Fruit fly (Drosophila melanogaster) whole organism, embryonic: ENCODE results near the gene Vsp37A.

ENCODE experiments used
- C15 ChIP-seq: fragments of 200-800 bp; sonication (Bioruptor generic); IDR thresholded peaks from 3 replicates; pipeline ENCODE4 v1.3.6; 2022; ENCODE audit warnings: missing biosample characterization, missing genetic modification characterization
- CG11560 ChIP-seq: fragments of 200-800 bp; sonication (Bioruptor generic); IDR thresholded peaks from 3 replicates; pipeline ENCODE4 v1.3.6; 2022; ENCODE audit warnings: missing biosample characterization, missing genetic modification characterization
- CG12391 ChIP-seq: fragments of 200-800 bp; sonication (Bioruptor generic); optimal IDR thresholded peaks from 3 replicates; lab custom pipeline; 2018; ENCODE audit warnings: missing biosample characterization, mild to moderate bottlenecking, missing genetic modification characterization, moderate library complexity
- CG13624 ChIP-seq: fragments of 200-800 bp; sonication (Bioruptor generic); optimal IDR thresholded peaks from 2 replicates; lab custom pipeline; 2016; ENCODE audit warnings: missing biosample characterization, missing genetic modification characterization
- CG14441 ChIP-seq: fragments of 200-800 bp; sonication (Bioruptor generic); IDR thresholded peaks from 2 replicates; pipeline ENCODE4 v1.3.6; 2022; ENCODE audit warnings: missing biosample characterization, missing genetic modification characterization
- CG15011 ChIP-seq: fragments of 200-800 bp; sonication (Bioruptor generic); optimal IDR thresholded peaks from 3 replicates; lab custom pipeline; 2018; ENCODE audit warnings: missing biosample characterization, mild to moderate bottlenecking, missing genetic modification characterization
- CG15514 ChIP-seq: fragments of 200-800 bp; sonication (Bioruptor generic); optimal IDR thresholded peaks from 3 replicates; lab custom pipeline; 2017; ENCODE audit warnings: missing biosample characterization, missing genetic modification characterization, mild to moderate bottlenecking, moderate library complexity, missing genetic modification reagents
- CG17328 ChIP-seq: fragments of 200-800 bp; sonication (Bioruptor generic); IDR thresholded peaks from 2 replicates; pipeline ENCODE4 v1.3.6; 2022; ENCODE audit warnings: missing biosample characterization, missing genetic modification characterization
- CG17802 ChIP-seq: fragments of 200-800 bp; sonication (Bioruptor generic); optimal IDR thresholded peaks from 2 replicates; lab custom pipeline; 2018; ENCODE audit warnings: missing biosample characterization, mild to moderate bottlenecking, missing genetic modification characterization, moderate library complexity
- CG17829 ChIP-seq: fragments of 200-800 bp; optimal IDR thresholded peaks from 2 replicates; lab custom pipeline; 2019; ENCODE audit warnings: missing biosample characterization, mild to moderate bottlenecking, missing genetic modification characterization, moderate library complexity
- CG30403 ChIP-seq: fragments of 200-800 bp; sonication (Bioruptor generic); optimal IDR thresholded peaks from 3 replicates; lab custom pipeline; 2016; ENCODE audit warnings: missing biosample characterization, missing genetic modification characterization
- CG3847 ChIP-seq: fragments of 200-800 bp; sonication (Bioruptor generic); IDR thresholded peaks from 2 replicates; pipeline ENCODE4 v1.3.6; 2022; ENCODE audit warnings: missing biosample characterization, missing genetic modification characterization
- CG3995 ChIP-seq: fragments of 200-800 bp; sonication (Bioruptor generic); optimal IDR thresholded peaks from 3 replicates; lab custom pipeline; 2016; ENCODE audit warnings: missing biosample characterization, missing genetic modification characterization
- CG6689 ChIP-seq: fragments of 200-800 bp; sonication (Bioruptor generic); IDR thresholded peaks from 2 replicates; pipeline ENCODE4 v1.3.6; 2022; ENCODE audit warnings: missing biosample characterization, missing genetic modification characterization
- CG7963 ChIP-seq: fragments of 200-800 bp; sonication (Bioruptor generic); IDR thresholded peaks from 3 replicates; pipeline ENCODE4 v1.3.6; 2022; ENCODE audit warnings: missing biosample characterization, missing genetic modification characterization; ENCODE audit not compliant: partially characterized antibody
- CG8281 ChIP-seq: fragments of 200-800 bp; sonication (Bioruptor generic); optimal IDR thresholded peaks from 2 replicates; lab custom pipeline; 2018; ENCODE audit warnings: missing biosample characterization, mild to moderate bottlenecking, missing genetic modification characterization, moderate library complexity
- CHES-1-like ChIP-seq: fragments of 200-800 bp; sonication (Bioruptor generic); optimal IDR thresholded peaks from 2 replicates; lab custom pipeline; 2016; ENCODE audit warnings: missing biosample characterization, missing genetic modification characterization
- CkIIα-i1 ChIP-seq: fragments of 200-800 bp; sonication (Bioruptor generic); IDR thresholded peaks from 2 replicates; pipeline ENCODE4 v1.3.6; 2022; ENCODE audit warnings: missing biosample characterization, missing genetic modification characterization
- Dref ChIP-seq: fragments of 200-800 bp; sonication (Bioruptor generic); IDR thresholded peaks from 2 replicates; pipeline ENCODE4 v1.3.6; 2022; ENCODE audit warnings: missing biosample characterization, missing genetic modification characterization
- HmgD ChIP-seq: fragments of 200-800 bp; sonication (Bioruptor generic); optimal IDR thresholded peaks from 3 replicates; lab custom pipeline; 2016; ENCODE audit warnings: missing biosample characterization, missing genetic modification characterization
- MESR4 ChIP-seq: fragments of 200-800 bp; sonication (Bioruptor generic); optimal IDR thresholded peaks from 2 replicates; lab custom pipeline; 2018; ENCODE audit warnings: missing biosample characterization, mild to moderate bottlenecking, missing genetic modification characterization, moderate library complexity
- Med ChIP-seq: fragments of 200-800 bp; sonication (Bioruptor generic); peaks from one replicate; lab custom pipeline; 2016; ENCODE audit warnings: missing biosample characterization, missing genetic modification characterization, mild to moderate bottlenecking, inconsistent platforms, moderate library complexity
- NfI ChIP-seq: fragments of 200-800 bp; sonication (Bioruptor generic); optimal IDR thresholded peaks from 3 replicates; lab custom pipeline; 2018; ENCODE audit warnings: missing biosample characterization, mild to moderate bottlenecking, missing genetic modification characterization, moderate library complexity
- Pdp1 ChIP-seq, 2 experiments: fragments of 200-800 bp; sonication (Bioruptor generic); optimal IDR thresholded peaks; 3 replicates each; lab custom pipeline; 2016; ENCODE audit warnings: missing biosample characterization in 2 of 2, missing genetic modification characterization in 2 of 2, mild to moderate bottlenecking in 1 of 2, moderate library complexity in 1 of 2
- Rx ChIP-seq: fragments of 200-800 bp; sonication (Bioruptor generic); IDR thresholded peaks from 2 replicates; pipeline ENCODE4 v1.3.6; 2022; ENCODE audit warnings: missing biosample characterization, missing genetic modification characterization
- Scr ChIP-seq: fragments of 200-800 bp; sonication (Bioruptor generic); IDR thresholded peaks from 2 replicates; pipeline ENCODE4 v1.3.6; 2022; ENCODE audit warnings: missing biosample characterization, missing genetic modification characterization; ENCODE audit not compliant: partially characterized antibody
- Sin3A ChIP-seq: fragments of >200 bp; optimal IDR thresholded peaks from 2 replicates; lab custom pipeline; 2018
- Sox100B ChIP-seq: fragments of 200-800 bp; sonication (Bioruptor generic); optimal IDR thresholded peaks from 3 replicates; lab custom pipeline; 2018; ENCODE audit warnings: missing biosample characterization, mild to moderate bottlenecking, missing genetic modification characterization
- Sry-β ChIP-seq: fragments of 200-800 bp; sonication (Bioruptor generic); optimal IDR thresholded peaks from 2 replicates; lab custom pipeline; 2018; ENCODE audit warnings: missing biosample characterization, mild to moderate bottlenecking, missing genetic modification characterization, moderate library complexity
- Taf1 ChIP-seq: fragments of 200-800 bp; sonication (Bioruptor generic); IDR thresholded peaks from 2 replicates; pipeline ENCODE4 v1.3.6; 2022; ENCODE audit warnings: missing biosample characterization, missing genetic modification characterization
- caup ChIP-seq: fragments of 200-800 bp; sonication (Bioruptor generic); optimal IDR thresholded peaks from 3 replicates; lab custom pipeline; 2017; ENCODE audit warnings: missing biosample characterization, mild to moderate bottlenecking, missing genetic modification characterization, moderate library complexity; ENCODE audit not compliant: severe bottlenecking
- corto ChIP-seq: fragments of 200-800 bp; sonication (Bioruptor generic); optimal IDR thresholded peaks from 2 replicates; lab custom pipeline; 2016; ENCODE audit warnings: missing biosample characterization, mild to moderate bottlenecking, missing genetic modification characterization, moderate library complexity
- da ChIP-seq: fragments of 200-800 bp; sonication (Bioruptor generic); optimal IDR thresholded peaks from 2 replicates; lab custom pipeline; 2016; ENCODE audit warnings: missing biosample characterization, missing genetic modification characterization
- ewg ChIP-seq: fragments of 200-800 bp; sonication (Bioruptor generic); optimal IDR thresholded peaks from 3 replicates; lab custom pipeline; 2017; ENCODE audit warnings: mild to moderate bottlenecking, missing biosample characterization, missing genetic modification reagents, missing genetic modification characterization
- fd102C ChIP-seq: fragments of 200-800 bp; sonication (Bioruptor generic); optimal IDR thresholded peaks from 2 replicates; lab custom pipeline; 2018; ENCODE audit warnings: missing biosample characterization, mild to moderate bottlenecking, missing genetic modification characterization, moderate library complexity
- gem ChIP-seq: fragments of 200-800 bp; sonication (Bioruptor generic); optimal IDR thresholded peaks from 2 replicates; lab custom pipeline; 2019; ENCODE audit warnings: missing biosample characterization, mild to moderate bottlenecking, missing genetic modification characterization, moderate library complexity
- gsb-n ChIP-seq: fragments of 200-800 bp; sonication (Bioruptor generic); optimal IDR thresholded peaks from 3 replicates; lab custom pipeline; 2018; ENCODE audit warnings: missing biosample characterization, mild to moderate bottlenecking, missing genetic modification characterization
- jumu ChIP-seq: fragments of 200-800 bp; sonication (Bioruptor generic); optimal IDR thresholded peaks from 3 replicates; lab custom pipeline; 2016; ENCODE audit warnings: missing biosample characterization, missing genetic modification characterization
- ken ChIP-seq: fragments of 200-800 bp; sonication (Bioruptor generic); IDR thresholded peaks from 3 replicates; pipeline ENCODE4 v1.3.6; 2022; ENCODE audit warnings: missing biosample characterization, missing genetic modification characterization
- mam ChIP-seq: fragments of 200-800 bp; sonication (Bioruptor generic); optimal IDR thresholded peaks from 3 replicates; lab custom pipeline; 2016; ENCODE audit warnings: missing biosample characterization, missing genetic modification characterization
- mld ChIP-seq: fragments of 200-800 bp; sonication (Bioruptor generic); IDR thresholded peaks from 3 replicates; pipeline ENCODE4 v1.3.6; 2022; ENCODE audit warnings: missing biosample characterization, missing genetic modification characterization; ENCODE audit not compliant: partially characterized antibody
- slp2 ChIP-seq: fragments of 200-800 bp; sonication (Bioruptor generic); optimal IDR thresholded peaks from 2 replicates; lab custom pipeline; 2016; ENCODE audit warnings: missing biosample characterization, missing genetic modification characterization
- sna ChIP-seq: fragments of 200-800 bp; sonication (Bioruptor generic); IDR thresholded peaks from 2 replicates; pipeline ENCODE4 v1.3.6; 2022; ENCODE audit warnings: missing biosample characterization, missing genetic modification characterization; ENCODE audit not compliant: partially characterized antibody
- stwl ChIP-seq: fragments of 200-800 bp; sonication (Bioruptor generic); optimal IDR thresholded peaks from 3 replicates; lab custom pipeline; 2018; ENCODE audit warnings: missing biosample characterization, mild to moderate bottlenecking, missing genetic modification characterization, moderate library complexity
- sug ChIP-seq: fragments of 200-800 bp; optimal IDR thresholded peaks from 2 replicates; lab custom pipeline; 2019; ENCODE audit warnings: missing biosample characterization, mild to moderate bottlenecking, missing genetic modification characterization, moderate library complexity
- trem ChIP-seq: fragments of 200-800 bp; optimal IDR thresholded peaks from 3 replicates; lab custom pipeline; 2019; ENCODE audit warnings: missing biosample characterization, mild to moderate bottlenecking, missing genetic modification characterization, moderate library complexity
- wek ChIP-seq: fragments of 200-800 bp; sonication (Bioruptor generic); optimal IDR thresholded peaks from 3 replicates; lab custom pipeline; 2018; ENCODE audit warnings: missing biosample characterization, mild to moderate bottlenecking, missing genetic modification characterization, moderate library complexity
- zen2 ChIP-seq: fragments of 200-800 bp; sonication (Bioruptor generic); IDR thresholded peaks from 3 replicates; pipeline ENCODE4 v1.3.6; 2022; ENCODE audit warnings: missing biosample characterization, missing genetic modification characterization; ENCODE audit not compliant: partially characterized antibody

The Vsp37A gene

DNA sequence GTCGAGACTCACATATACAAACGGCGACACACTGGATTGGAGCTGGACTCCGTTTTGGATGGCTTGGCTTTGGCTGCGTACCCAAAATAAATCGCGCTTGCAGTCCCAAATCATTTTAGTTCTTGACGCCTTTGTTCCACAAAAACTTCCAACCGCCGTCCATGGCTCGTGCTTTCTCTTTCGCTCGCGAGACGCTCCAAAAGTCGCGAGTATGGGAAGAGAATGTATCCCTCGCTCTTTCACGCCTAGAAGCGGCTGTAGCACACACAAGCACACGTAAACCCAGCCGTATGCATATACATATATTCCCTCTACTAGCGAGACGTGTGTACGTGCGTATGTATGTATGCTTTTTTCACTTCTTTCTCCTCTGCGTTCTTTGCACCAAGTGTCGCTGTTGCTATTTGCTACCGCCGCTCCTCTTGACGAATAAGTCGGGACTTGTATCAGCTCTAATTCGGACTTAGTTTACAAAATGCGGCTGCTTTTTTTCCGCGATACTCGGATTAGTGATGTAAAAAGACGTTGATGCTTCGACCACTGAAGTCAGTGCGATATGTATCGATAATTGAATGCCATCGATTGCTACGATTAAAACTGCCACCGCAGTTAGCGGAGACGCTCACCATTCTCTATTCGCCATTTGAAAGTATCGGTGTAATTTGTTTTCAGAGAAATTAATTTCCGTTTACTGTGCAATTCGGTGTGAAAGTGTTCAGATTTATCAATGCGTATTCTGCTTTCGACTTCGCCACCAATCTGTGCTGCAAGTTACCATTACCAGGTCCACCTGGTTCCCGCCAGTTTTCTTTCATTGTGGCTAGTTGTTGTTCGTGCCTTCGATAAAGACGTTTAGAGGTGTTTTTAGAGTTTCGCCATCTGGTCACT, 34.4 kb downstream of the Vsp37A start, which contains the start of the genes Hmt4-20 and SkpA (continued):
- no peak for TF ChIP-seq gsb-n (tag; lab: Kevin White, UChicago)
- TF ChIP-seq C15, result no peak
- TF ChIP-seq ken, result 0 out of 3 replicates have a peak, but pooled peaks have one; percentile 16
- TF ChIP-seq caup, result no peak
- peak; percentile 92 for TF ChIP-seq Scr (GFP tag; lab: Robert Waterston, UW)
- TF ChIP-seq mld, result peak; percentile 78; the same call in 2 of the 3 replicates
- peak; percentile 37 for TF ChIP-seq CG13624 (GFP tag; lab: Kevin White, UChicago)
- TF ChIP-seq Sin3A (lab: Kevin White, UChicago), result peak; percentile 100
- TF ChIP-seq HmgD, result peak; percentile 6
- peak; percentile 76; the same call in 1 of the 3 replicates for TF ChIP-seq zen2 (GFP tag; lab: Robert Waterston, UW)
- TF ChIP-seq MESR4 (GFP tag; lab: Kevin White, UChicago), result peak; percentile 87
- peak; percentile 16 for TF ChIP-seq stwl (tag; lab: Kevin White, UChicago)
- TF ChIP-seq NfI (GFP tag; lab: Kevin White, UChicago), result no peak
- TF ChIP-seq Rx (GFP tag; lab: Robert Waterston, UW), result no peak
- no peak for TF ChIP-seq Taf1 (GFP tag; lab: Robert Waterston, UW)
- peak; percentile 59; the same call in 2 of the 3 replicates for TF ChIP-seq CG11560
- peak; percentile 14 for TF ChIP-seq ewg (GFP tag; lab: Kevin White, UChicago)
- TF ChIP-seq wek, result no peak
- TF ChIP-seq da (GFP tag; lab: Kevin White, UChicago), result peak; percentile 18
- no peak for TF ChIP-seq CG15011
- TF ChIP-seq CG12391 (tag; lab: Kevin White, UChicago), result no peak
- peak; percentile 15 for TF ChIP-seq mam (GFP tag; lab: Kevin White, UChicago)
- TF ChIP-seq CG30403 (GFP tag; lab: Kevin White, UChicago), result no peak
- TF ChIP-seq gem (tag; lab: Kevin White, UChicago), result peak; percentile 5
- peak; percentile 88 for TF ChIP-seq CG7963 (GFP tag; lab: Robert Waterston, UW)
- TF ChIP-seq CG3995 (GFP tag; lab: Kevin White, UChicago), result peak; percentile 9
- peak; percentile 85 for TF ChIP-seq sna (GFP tag; lab: Robert Waterston, UW)
- TF ChIP-seq CG15514, result peak; percentile 56
- no peak for TF ChIP-seq Sox100B (GFP tag; lab: Kevin White, UChicago)
- TF ChIP-seq Sry-β, result peak; percentile 50
- TF ChIP-seq CG17328, result no peak
- peak; percentile 67 for TF ChIP-seq CHES-1-like
- no peak for TF ChIP-seq slp2 (GFP tag; lab: Kevin White, UChicago)
- peak in 1 of 2 experiments; percentile 36 for TF ChIP-seq Pdp1 (GFP tag; optimal IDR thresholded peaks at IDR 0.05; lab: Kevin White, UChicago)
- no peak for TF ChIP-seq CG8281 (tag; lab: Kevin White, UChicago)
- TF ChIP-seq Med, result peak; percentile 48
- TF ChIP-seq fd102C, result no peak
- no peak for TF ChIP-seq CG14441
- TF ChIP-seq Dref (GFP tag; lab: Robert Waterston, UW), result peak; percentile 90
- TF ChIP-seq CG17829 (tag; lab: Kevin White, UChicago), result peak; percentile 46
- TF ChIP-seq trem (tag; lab: Kevin White, UChicago), result peak; percentile 84
- peak; percentile 43 for TF ChIP-seq jumu (GFP tag; lab: Kevin White, UChicago)
- TF ChIP-seq CG6689 (GFP tag; lab: Robert Waterston, UW), result no peak
- TF ChIP-seq sug, result peak; percentile 14
- no peak for TF ChIP-seq CG17802 (tag; lab: Kevin White, UChicago)
- TF ChIP-seq CkIIα-i1 (GFP tag; lab: Robert Waterston, UW), result no peak
- no peak for TF ChIP-seq corto (GFP tag; lab: Kevin White, UChicago)
- TF ChIP-seq CG3847, result peak; percentile 37; the same call in 1 of the 2 replicates
